Worm (Caenorhabditis elegans): ENCODE results near the gene F17C11.11.

ce11 chrV:10958322-10958900 is 19.8 kb upstream of the F17C11.11 start, which contains the start of gene pigt-1:
- TF ChIP-seq flt-1 (GFP tag; IDR thresholded peaks at IDR 0.05), result no peak
- no peak for TF ChIP-seq T22C8.4 (GFP tag; IDR thresholded peaks at IDR 0.05)
- TF ChIP-seq tab-1 (GFP tag; IDR thresholded peaks at IDR 0.05), result no peak
- TF ChIP-seq cog-1 (tag; optimal IDR thresholded peaks at IDR 0.05), result no peak

Measured in whole organism, midembryonic.